Fruit fly (Drosophila melanogaster) whole organism, embryonic: ENCODE data around the gene Bet5.
A peak's percentile ranks its signal among the peaks of the same experiment; 100 is the strongest.

ENCODE experiments used
- CG3281 ChIP-seq: fragments of 200-800 bp; sonication (Bioruptor generic); optimal IDR thresholded peaks from 3 replicates; lab custom pipeline; 2017; ENCODE audit warnings: missing biosample characterization, mild to moderate bottlenecking, missing genetic modification characterization
- Dip2 ChIP-seq: fragments of 200-800 bp; sonication (Bioruptor generic); IDR thresholded peaks from 2 replicates; pipeline ENCODE4 v1.3.6; 2022; ENCODE audit warnings: missing biosample characterization, missing genetic modification characterization
- Doc3 ChIP-seq: fragments of 200-800 bp; sonication (Bioruptor generic); IDR thresholded peaks from 3 replicates; pipeline ENCODE4 v1.3.6; 2022; ENCODE audit warnings: missing biosample characterization, missing genetic modification characterization; ENCODE audit not compliant: partially characterized antibody
- bab2 ChIP-seq: fragments of 200-800 bp; sonication (Bioruptor generic); optimal IDR thresholded peaks from 2 replicates; lab custom pipeline; 2016; ENCODE audit warnings: missing biosample characterization, missing genetic modification characterization
- sd ChIP-seq: fragments of 200-800 bp; sonication (Bioruptor generic); optimal IDR thresholded peaks from 3 replicates; lab custom pipeline; 2018; ENCODE audit warnings: missing biosample characterization, mild to moderate bottlenecking, missing genetic modification characterization, moderate library complexity

dm6 chr3R:30191462-30191874 is 11.4 kb downstream of the Bet5 start:
- TF ChIP-seq Dip2 (GFP tag; lab: Robert Waterston, UW): no peak
- TF ChIP-seq bab2 (GFP tag; lab: Kevin White, UChicago): peak; percentile 24
- no peak for TF ChIP-seq CG3281 (GFP tag; lab: Kevin White, UChicago)
- no peak for TF ChIP-seq Doc3
- no peak for TF ChIP-seq sd (tag; lab: Kevin White, UChicago)
